Worm (Caenorhabditis elegans): ENCODE data around the gene C15B12.2.
A peak's percentile ranks its signal among the peaks of the same experiment; 100 is the strongest.

Gene C15B12.2

ce11 chrX:6456567-6456966 lies 6.6 kb upstream of the C15B12.2 start, which contains the start of gene pept-1 (continued):
- TF ChIP-seq pbrm-1 (GFP tag; IDR thresholded peaks at IDR 0.05) (no peak), hsf-1 (GFP tag; IDR thresholded peaks at IDR 0.05) (no peak), nfya-2 (GFP tag; IDR thresholded peaks at IDR 0.05) (no peak), ztf-6 (GFP tag; IDR thresholded peaks at IDR 0.05) (no peak), dpl-1 (GFP tag; optimal IDR thresholded peaks at IDR 0.05) (no peak), dpff-1 (tag; optimal IDR thresholded peaks at IDR 0.05) (no peak), mcd-1 (GFP tag; IDR thresholded peaks at IDR 0.05) (no peak), ets-4 (GFP tag; optimal IDR thresholded peaks at IDR 0.05) (peak; percentile 87), ZK185.1 (tag; optimal IDR thresholded peaks at IDR 0.05; ENCODE audit: poor library complexity, severe bottlenecking) (no peak), K11D2.4 (GFP tag; IDR thresholded peaks at IDR 0.05) (no peak), repo-1 (tag; optimal IDR thresholded peaks at IDR 0.05) (no peak), hrde-1 (tag; optimal IDR thresholded peaks at IDR 0.05; ENCODE audit: borderline replicate concordance) (no peak), snpc-4 (GFP tag; optimal IDR thresholded peaks at IDR 0.05) (no peak), snpc-4 (tag; optimal IDR thresholded peaks at IDR 0.05) (no peak), hlh-12 (tag; optimal IDR thresholded peaks at IDR 0.05) (no peak), ztf-22 (GFP tag; optimal IDR thresholded peaks at IDR 0.05) (peak; percentile 60), sdz-38 (tag; optimal IDR thresholded peaks at IDR 0.05) (no peak), Y53G8AR.9 (GFP tag; conservative IDR thresholded peaks at IDR 0.05) (no peak), akir-1 (GFP tag; optimal IDR thresholded peaks at IDR 0.05) (no peak), bed-1 (GFP tag; IDR thresholded peaks at IDR 0.05) (no peak), atf-7 (tag; optimal IDR thresholded peaks at IDR 0.05) (peak; percentile 50), aptf-3 (GFP tag; IDR thresholded peaks at IDR 0.05) (no peak), T26A5.8 (tag; optimal IDR thresholded peaks at IDR 0.05) (no peak), egl-44 (GFP tag; IDR thresholded peaks at IDR 0.05) (no peak), F57A8.1 (GFP tag; optimal IDR thresholded peaks at IDR 0.05) (no peak), snpc-3.4 (tag; optimal IDR thresholded peaks at IDR 0.05) (no peak), rpc-1 (optimal IDR thresholded peaks at IDR 0.05) (no peak), rpc-1 (tag; optimal IDR thresholded peaks at IDR 0.05) (no peak), lin-54 (GFP tag; optimal IDR thresholded peaks at IDR 0.05) (no peak), F55B11.4 (tag; optimal IDR thresholded peaks at IDR 0.05; ENCODE audit: borderline replicate concordance, insufficient read depth) (no peak), K12H6.12 (tag; optimal IDR thresholded peaks at IDR 0.05) (no peak), lin-40 (tag; optimal IDR thresholded peaks at IDR 0.05) (no peak)

DNA sequence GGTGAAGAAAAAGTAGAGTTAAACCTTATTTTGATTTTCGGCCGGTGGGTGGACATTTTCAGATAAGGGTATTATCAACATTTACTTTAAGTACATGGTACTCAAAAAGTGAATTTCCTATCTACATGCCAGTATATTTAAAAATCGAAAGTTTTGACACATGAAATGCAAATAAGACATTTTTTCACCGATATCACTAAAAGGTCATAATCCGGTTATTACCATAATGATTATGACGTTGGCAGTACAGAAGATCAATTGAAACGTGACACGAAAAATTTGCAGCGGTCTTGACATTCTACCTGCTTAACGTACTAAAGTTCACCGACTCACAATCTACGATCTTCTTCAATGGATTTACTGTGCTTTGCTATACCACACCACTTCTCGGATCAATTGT lies 5.2 kb upstream of the C15B12.2 start:
- TF ChIP-seq lin-40 (tag; optimal IDR thresholded peaks at IDR 0.05) (no peak), efl-1 (GFP tag; optimal IDR thresholded peaks at IDR 0.05) (no peak), atf-7 (tag; optimal IDR thresholded peaks at IDR 0.05) (no peak), F23B12.7 (tag; optimal IDR thresholded peaks at IDR 0.05; ENCODE audit: insufficient read depth) (no peak), B0336.3 (GFP tag; IDR thresholded peaks at IDR 0.05) (no peak), ceh-79 (tag; optimal IDR thresholded peaks at IDR 0.05) (no peak), ccch-3 (GFP tag; optimal IDR thresholded peaks at IDR 0.05) (no peak), egl-18 (GFP tag; IDR thresholded peaks at IDR 0.05) (no peak), madf-6 (GFP tag; IDR thresholded peaks at IDR 0.05) (no peak), B0035.1 (tag; optimal IDR thresholded peaks at IDR 0.05) (no peak), T26A5.8 (tag; optimal IDR thresholded peaks at IDR 0.05) (no peak), F49E8.2 (tag; optimal IDR thresholded peaks at IDR 0.05; ENCODE audit: insufficient read depth) (no peak), ztf-6 (GFP tag; IDR thresholded peaks at IDR 0.05) (no peak), nhr-120 (GFP tag; IDR thresholded peaks at IDR 0.05) (no peak), fkh-3 (tag; optimal IDR thresholded peaks at IDR 0.05) (no peak), him-1 (tag; optimal IDR thresholded peaks at IDR 0.05) (no peak), snpc-1.1 (tag; optimal IDR thresholded peaks at IDR 0.05; ENCODE audit: insufficient read depth) (no peak), tbp1 (GFP tag; optimal IDR thresholded peaks at IDR 0.05) (no peak), hmg-20 (GFP tag; IDR thresholded peaks at IDR 0.05) (no peak), unc-62 (GFP tag; optimal IDR thresholded peaks at IDR 0.05) (no peak)

Measured in whole organism, young adult.